Fruit fly (Drosophila melanogaster) whole organism, pupa: ENCODE data around the gene CG8072.
A peak's percentile ranks its signal among the peaks of the same experiment; 100 is the strongest.

Experiments used
- CG10348 ChIP-seq: fragments of 200-800 bp; sonication (Bioruptor generic); IDR thresholded peaks from 2 replicates; pipeline ENCODE4 v1.3.6; 2022; ENCODE audit warnings: missing biosample characterization, missing genetic modification characterization
- CG12605 ChIP-seq: fragments of 200-800 bp; sonication (Bioruptor generic); IDR thresholded peaks from 2 replicates; pipeline ENCODE4 v1.3.6; 2022; ENCODE audit warnings: missing biosample characterization, missing genetic modification characterization
- CG13204 ChIP-seq: fragments of 200-800 bp; sonication (Bioruptor generic); optimal IDR thresholded peaks from 2 replicates; lab custom pipeline; 2018; ENCODE audit warnings: missing biosample characterization, mild to moderate bottlenecking, missing genetic modification characterization, moderate library complexity
- CG14655 ChIP-seq: fragments of 200-800 bp; sonication (Bioruptor generic); optimal IDR thresholded peaks from 3 replicates; lab custom pipeline; 2017; ENCODE audit warnings: mild to moderate bottlenecking, missing biosample characterization, missing genetic modification reagents, missing genetic modification characterization
- CG15710 ChIP-seq: fragments of 200-800 bp; sonication (Bioruptor generic); optimal IDR thresholded peaks from 2 replicates; lab custom pipeline; 2018; ENCODE audit warnings: missing biosample characterization, mild to moderate bottlenecking, missing genetic modification characterization, moderate library complexity
- CG17806 ChIP-seq: fragments of 200-800 bp; sonication (Bioruptor generic); optimal IDR thresholded peaks from 2 replicates; lab custom pipeline; 2018; ENCODE audit warnings: missing biosample characterization, mild to moderate bottlenecking, missing genetic modification characterization, moderate library complexity
- CG32121 ChIP-seq: fragments of 200-800 bp; sonication (Bioruptor generic); IDR thresholded peaks from 2 replicates; pipeline ENCODE4 v1.3.6; 2022; ENCODE audit warnings: missing biosample characterization, missing genetic modification characterization
- CG34367 ChIP-seq: fragments of 200-800 bp; sonication (Bioruptor generic); optimal IDR thresholded peaks from 2 replicates; lab custom pipeline; 2018; ENCODE audit warnings: missing biosample characterization, mild to moderate bottlenecking, missing genetic modification characterization
- CG4496 ChIP-seq: fragments of 200-800 bp; sonication (Bioruptor generic); IDR thresholded peaks from 3 replicates; pipeline ENCODE4 v1.3.6; 2022; ENCODE audit warnings: missing biosample characterization, missing genetic modification characterization
- CG8159 ChIP-seq: fragments of 200-800 bp; sonication (Bioruptor generic); optimal IDR thresholded peaks from 3 replicates; lab custom pipeline; 2018; ENCODE audit warnings: missing biosample characterization, mild to moderate bottlenecking, missing genetic modification characterization, moderate library complexity
- CG8301 ChIP-seq: fragments of 200-800 bp; sonication (Bioruptor generic); optimal IDR thresholded peaks from 2 replicates; lab custom pipeline; 2018; ENCODE audit warnings: missing biosample characterization, mild to moderate bottlenecking, missing genetic modification characterization
- CG9948 ChIP-seq: fragments of 200-800 bp; sonication (Bioruptor generic); optimal IDR thresholded peaks from 2 replicates; lab custom pipeline; 2018; ENCODE audit warnings: missing biosample characterization, mild to moderate bottlenecking, missing genetic modification characterization, moderate library complexity
- D1 ChIP-seq: fragments of 200-800 bp; sonication (Bioruptor generic); optimal IDR thresholded peaks from 2 replicates; lab custom pipeline; 2018; ENCODE audit warnings: missing biosample characterization, mild to moderate bottlenecking, missing genetic modification characterization, moderate library complexity
- EcR ChIP-seq: fragments of 200-800 bp; sonication (Bioruptor generic); optimal IDR thresholded peaks from 3 replicates; lab custom pipeline; 2019; ENCODE audit warnings: missing biosample characterization, missing genetic modification characterization, mild to moderate bottlenecking, moderate library complexity, missing genetic modification reagents
- Ets98B ChIP-seq: fragments of 200-800 bp; sonication (Bioruptor generic); IDR thresholded peaks from 2 replicates; pipeline ENCODE4 v1.3.6; 2022; ENCODE audit warnings: missing biosample characterization, missing genetic modification characterization
- Pif1A ChIP-seq: fragments of 200-800 bp; sonication (Bioruptor generic); optimal IDR thresholded peaks from 3 replicates; lab custom pipeline; 2016; ENCODE audit warnings: missing biosample characterization, missing genetic modification characterization
- Pif1B ChIP-seq: fragments of 200-800 bp; sonication (Bioruptor generic); optimal IDR thresholded peaks from 3 replicates; lab custom pipeline; 2016; ENCODE audit warnings: missing biosample characterization, missing genetic modification characterization
- Snoo ChIP-seq: fragments of 200-800 bp; sonication (Bioruptor generic); optimal IDR thresholded peaks from 3 replicates; lab custom pipeline; 2017; ENCODE audit warnings: missing biosample characterization, mild to moderate bottlenecking, missing genetic modification characterization, inconsistent platforms
- fd96Ca ChIP-seq: fragments of 200-800 bp; sonication (Bioruptor generic); IDR thresholded peaks from 3 replicates; pipeline ENCODE4 v1.3.6; 2022; ENCODE audit warnings: missing biosample characterization, missing genetic modification characterization
- gl ChIP-seq: fragments of 200-800 bp; sonication (Bioruptor generic); optimal IDR thresholded peaks from 2 replicates; lab custom pipeline; 2018; ENCODE audit warnings: missing biosample characterization, mild to moderate bottlenecking, missing genetic modification characterization
- rn ChIP-seq: fragments of 200-800 bp; sonication (Bioruptor generic); IDR thresholded peaks from 2 replicates; pipeline ENCODE4 v1.3.6; 2022; ENCODE audit warnings: missing biosample characterization, missing genetic modification characterization

CG8072 gene

dm6 chr3L:10186893-10187292 lies 35.3 kb downstream of the CG8072 start:
- TF ChIP-seq CG4496 (GFP tag; lab: Robert Waterston, UW), result 0 out of 3 replicates have a peak, but pooled peaks have one; percentile 32
- TF ChIP-seq CG10348 (GFP tag; lab: Robert Waterston, UW), result no peak
- TF ChIP-seq, all 21 proteins: peak for 1

- TF ChIP-seq Pif1A (GFP tag; lab: Kevin White, UChicago) (no peak), Pif1B (GFP tag; lab: Kevin White, UChicago) (no peak), CG10348 (GFP tag; lab: Robert Waterston, UW) (no peak), D1 (tag; lab: Kevin White, UChicago) (no peak), gl (tag; lab: Kevin White, UChicago) (no peak), CG9948 (tag; lab: Kevin White, UChicago) (no peak), CG8159 (no peak), CG32121 (GFP tag; lab: Robert Waterston, UW) (no peak), CG34367 (tag; lab: Kevin White, UChicago) (no peak), CG17806 (no peak), EcR (no peak), CG14655 (GFP tag; lab: Kevin White, UChicago) (no peak)
Measured at dm6 chr3L:10189179-10189578, 37.6 kb downstream of the CG8072 start.

dm6 chr3L:10197360-10197759 lies 45.7 kb downstream of the CG8072 start:
- TF ChIP-seq CG4496 (GFP tag; lab: Robert Waterston, UW), result no peak
- no peak for TF ChIP-seq CG14655 (GFP tag; lab: Kevin White, UChicago)
- TF ChIP-seq rn (GFP tag; lab: Robert Waterston, UW), result no peak
- TF ChIP-seq CG8159, result no peak
- no peak for TF ChIP-seq CG10348 (GFP tag; lab: Robert Waterston, UW)
- no peak for TF ChIP-seq Pif1B (GFP tag; lab: Kevin White, UChicago)
- TF ChIP-seq Pif1A (GFP tag; lab: Kevin White, UChicago), result no peak
- no peak for TF ChIP-seq CG12605 (GFP tag; lab: Robert Waterston, UW)

- TF ChIP-seq Pif1B (GFP tag; lab: Kevin White, UChicago), result no peak
- TF ChIP-seq CG9948 (tag; lab: Kevin White, UChicago), result peak; percentile 41
- TF ChIP-seq CG32121 (GFP tag; lab: Robert Waterston, UW), result 0 out of 2 replicates have a peak, but pooled peaks have one; percentile 10
- TF ChIP-seq CG8159, result peak; percentile 23
- peak; percentile 33 for TF ChIP-seq CG15710 (tag; lab: Kevin White, UChicago)
- no peak for TF ChIP-seq CG10348 (GFP tag; lab: Robert Waterston, UW)
- TF ChIP-seq CG34367 (tag; lab: Kevin White, UChicago), result peak; percentile 23
- TF ChIP-seq EcR, result no peak
- no peak for TF ChIP-seq D1 (tag; lab: Kevin White, UChicago)
- TF ChIP-seq CG17806, result peak; percentile 21
- no peak for TF ChIP-seq rn (GFP tag; lab: Robert Waterston, UW)
- TF ChIP-seq CG14655 (GFP tag; lab: Kevin White, UChicago), result peak; percentile 54
- TF ChIP-seq CG8301, result peak; percentile 55
- TF ChIP-seq Ets98B (GFP tag; lab: Robert Waterston, UW), result peak; percentile 33; the same call in 1 of the 2 replicates
- TF ChIP-seq CG13204 (GFP tag; lab: Kevin White, UChicago), result no peak
- peak; percentile 53; the same call in 2 of the 3 replicates for TF ChIP-seq CG4496 (GFP tag; lab: Robert Waterston, UW)
- TF ChIP-seq CG12605 (GFP tag; lab: Robert Waterston, UW), result no peak
- TF ChIP-seq Pif1A (GFP tag; lab: Kevin White, UChicago), result peak; percentile 27
- TF ChIP-seq fd96Ca, result no peak
- TF ChIP-seq gl (tag; lab: Kevin White, UChicago), result no peak
Measured at dm6 chr3L:10198571-10198970, 46.9 kb downstream of the CG8072 start.

dm6 chr3L:10199644-10200043 lies 48.0 kb downstream of the CG8072 start:
- no peak for TF ChIP-seq EcR
- TF ChIP-seq CG10348 (GFP tag; lab: Robert Waterston, UW), result no peak
- no peak for TF ChIP-seq CG17806
- TF ChIP-seq CG13204 (GFP tag; lab: Kevin White, UChicago), result no peak
- no peak for TF ChIP-seq CG8159
- no peak for TF ChIP-seq fd96Ca
- TF ChIP-seq Pif1B (GFP tag; lab: Kevin White, UChicago), result no peak
- TF ChIP-seq Snoo (tag; lab: Kevin White, UChicago), result no peak
- TF ChIP-seq D1 (tag; lab: Kevin White, UChicago), result no peak
- TF ChIP-seq rn (GFP tag; lab: Robert Waterston, UW), result no peak
- TF ChIP-seq Ets98B (GFP tag; lab: Robert Waterston, UW), result no peak
- TF ChIP-seq CG34367 (tag; lab: Kevin White, UChicago), result no peak
- TF ChIP-seq, all 21 proteins: peak for 0

dm6 chr3L:10201655-10202054 lies 50.0 kb downstream of the CG8072 start, which contains the start of gene ect:
TSS of gene ect (minus strand) at chr3L:10201837.
- TF ChIP-seq CG32121 (GFP tag; lab: Robert Waterston, UW) (0 out of 2 replicates have a peak, but pooled peaks have one; percentile 10), D1 (tag; lab: Kevin White, UChicago) (no peak), CG8301 (no peak), CG8159 (no peak), CG4496 (GFP tag; lab: Robert Waterston, UW) (peak; percentile 68; the same call in 2 of the 3 replicates)
- TF ChIP-seq, all 21 proteins: peak for 2
